Worm (Caenorhabditis elegans): ENCODE data around the gene R10E8.2.

DNA sequence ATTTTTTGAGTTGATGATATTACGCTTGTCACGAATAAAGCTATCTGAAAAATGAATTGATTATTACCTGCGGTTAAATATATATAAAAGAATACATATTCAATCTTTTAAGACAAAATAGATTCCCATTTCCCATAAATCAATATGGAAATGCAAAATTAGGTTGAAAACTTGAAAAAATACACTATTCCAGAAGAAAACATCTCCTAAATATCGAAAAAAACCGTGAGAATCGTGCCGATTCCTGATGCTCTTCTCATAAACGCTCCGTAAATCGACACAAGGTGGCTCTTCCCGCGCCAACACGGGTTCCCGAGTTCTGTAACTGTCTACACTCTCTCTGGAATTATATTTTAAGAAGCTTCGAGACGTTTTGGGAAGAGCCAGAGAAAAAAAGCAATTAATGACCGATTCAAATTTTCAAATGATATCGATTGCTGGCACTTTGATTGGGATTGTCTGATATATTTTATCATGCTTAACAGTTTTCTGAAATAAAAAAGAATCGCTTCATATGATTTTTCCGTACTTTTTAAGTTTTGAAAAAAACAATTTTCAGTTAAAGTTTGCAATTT is 16.8 kb upstream of the R10E8.2 start, which contains the start of gene R10E8.3:
- TF ChIP-seq him-1 (tag; optimal IDR thresholded peaks at IDR 0.05) (no peak), W03F9.2 (tag; optimal IDR thresholded peaks at IDR 0.05) (no peak)

All from whole organism, L4/young adult.